Fruit fly (Drosophila melanogaster): ENCODE data around the gene Svil.

DNA sequence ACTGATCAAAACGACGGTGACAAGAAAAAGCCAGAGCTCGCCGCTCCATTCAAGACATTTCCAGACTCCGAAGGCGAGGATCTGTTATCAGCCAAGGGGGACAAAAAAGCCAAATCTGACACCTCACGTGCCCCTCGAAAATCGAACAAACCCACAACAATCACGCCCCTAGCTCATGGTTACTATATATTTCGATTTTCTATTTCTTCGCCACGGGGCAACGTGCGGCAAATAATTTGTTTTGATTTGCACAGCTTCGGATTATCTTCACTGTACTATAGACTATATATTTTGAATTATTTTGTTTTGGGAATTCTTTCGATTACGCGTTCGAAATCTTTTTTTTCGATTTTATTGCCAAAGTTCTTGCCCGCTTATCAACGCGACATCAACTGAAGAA, 152.6 kb downstream of the Svil start:
- TF ChIP-seq achi (GFP tag; optimal IDR thresholded peaks at IDR 0.05) (no peak), ss (GFP tag; optimal IDR thresholded peaks at IDR 0.05) (no peak), Blimp-1 (GFP tag; optimal IDR thresholded peaks at IDR 0.05) (no peak), CG1621 (tag; optimal IDR thresholded peaks at IDR 0.05) (no peak), CG6808 (GFP tag; optimal IDR thresholded peaks at IDR 0.05) (no peak)
